Fruit fly (Drosophila melanogaster) whole organism, embryonic: Measurements from ENCODE around the gene Ptp10D.

Experiments used
- Adf1 ChIP-seq: fragments of 200-800 bp; sonication (Bioruptor generic); IDR thresholded peaks from 2 replicates; pipeline ENCODE4 v1.3.6; 2022; ENCODE audit warnings: missing biosample characterization, missing genetic modification characterization
- C15 ChIP-seq: fragments of 200-800 bp; sonication (Bioruptor generic); IDR thresholded peaks from 3 replicates; pipeline ENCODE4 v1.3.6; 2022; ENCODE audit warnings: missing biosample characterization, missing genetic modification characterization
- CG10321 ChIP-seq: fragments of 200-800 bp; sonication (Bioruptor generic); IDR thresholded peaks from 2 replicates; pipeline ENCODE4 v1.3.6; 2022; ENCODE audit warnings: missing biosample characterization, missing genetic modification characterization
- CG11723 ChIP-seq: fragments of 200-800 bp; sonication (Bioruptor generic); optimal IDR thresholded peaks from 2 replicates; lab custom pipeline; 2017; ENCODE audit warnings: missing biosample characterization, mild to moderate bottlenecking, missing genetic modification characterization
- CG12071 ChIP-seq: fragments of 200-800 bp; sonication (Bioruptor generic); optimal IDR thresholded peaks from 3 replicates; lab custom pipeline; 2018; ENCODE audit warnings: missing biosample characterization, mild to moderate bottlenecking, missing genetic modification characterization
- CG1233 ChIP-seq: fragments of 200-800 bp; sonication (Bioruptor generic); optimal IDR thresholded peaks from 4 replicates; lab custom pipeline; 2018; ENCODE audit warnings: missing biosample characterization, mild to moderate bottlenecking, missing genetic modification characterization
- CG13296 ChIP-seq: fragments of 200-800 bp; sonication (Bioruptor generic); optimal IDR thresholded peaks from 3 replicates; lab custom pipeline; 2018; ENCODE audit warnings: missing biosample characterization, mild to moderate bottlenecking, missing genetic modification characterization
- CG2875 ChIP-seq: fragments of 200-800 bp; sonication (Bioruptor generic); optimal IDR thresholded peaks from 2 replicates; lab custom pipeline; 2017; ENCODE audit warnings: missing biosample characterization, mild to moderate bottlenecking, missing genetic modification characterization, missing genetic modification reagents
- CG31365 ChIP-seq: fragments of 200-800 bp; sonication (Bioruptor generic); optimal IDR thresholded peaks from 2 replicates; lab custom pipeline; 2018; ENCODE audit warnings: missing biosample characterization, mild to moderate bottlenecking, missing genetic modification characterization
- CG31441 ChIP-seq: fragments of 200-800 bp; sonication (Bioruptor generic); IDR thresholded peaks from 2 replicates; pipeline ENCODE4 v1.3.6; 2022; ENCODE audit warnings: missing biosample characterization, missing genetic modification characterization
- CG32767 ChIP-seq: fragments of 200-800 bp; sonication (Bioruptor generic); IDR thresholded peaks from 2 replicates; pipeline ENCODE4 v1.3.6; 2022; ENCODE audit warnings: missing biosample characterization, missing genetic modification characterization
- CG33213 ChIP-seq: fragments of 200-800 bp; sonication (Bioruptor generic); optimal IDR thresholded peaks from 3 replicates; lab custom pipeline; 2016; ENCODE audit warnings: missing biosample characterization, missing genetic modification characterization
- CG4854 ChIP-seq: fragments of 200-800 bp; sonication (Bioruptor generic); optimal IDR thresholded peaks from 2 replicates; lab custom pipeline; 2016; ENCODE audit warnings: missing biosample characterization, missing genetic modification characterization, inconsistent platforms
- CG7271 ChIP-seq: fragments of 200-800 bp; sonication (Bioruptor generic); optimal IDR thresholded peaks from 2 replicates; lab custom pipeline; 2018; ENCODE audit warnings: missing biosample characterization, mild to moderate bottlenecking, missing genetic modification characterization, moderate library complexity
- CG7745 ChIP-seq: fragments of 200-800 bp; sonication (Bioruptor generic); optimal IDR thresholded peaks from 2 replicates; lab custom pipeline; 2018; ENCODE audit warnings: missing biosample characterization, mild to moderate bottlenecking, missing genetic modification characterization, moderate library complexity
- CTCF ChIP-seq: fragments of 200-800 bp; sonication (Bioruptor generic); optimal IDR thresholded peaks from 2 replicates; lab custom pipeline; 2017; ENCODE audit warnings: missing biosample characterization, mild to moderate bottlenecking, missing genetic modification characterization, moderate library complexity
- Dfd ChIP-seq, 2 experiments: fragments of >200 bp; optimal IDR thresholded peaks; 2 replicates each; lab custom pipeline; 2017; ENCODE audit warnings: missing biosample characterization in 2 of 2, missing genetic modification characterization in 2 of 2
- Ets65A ChIP-seq: fragments of 200-800 bp; sonication (Bioruptor generic); peaks from one replicate; lab custom pipeline; 2016; ENCODE audit warnings: missing biosample characterization, missing genetic modification characterization
- Hr39 ChIP-seq: fragments of >200 bp; optimal IDR thresholded peaks from 2 replicates; lab custom pipeline; 2017
- Hsf ChIP-seq: fragments of 200-800 bp; sonication (Bioruptor generic); optimal IDR thresholded peaks from 3 replicates; lab custom pipeline; 2016; ENCODE audit warnings: missing biosample characterization, missing genetic modification characterization
- Mad ChIP-seq: fragments of 200-800 bp; sonication (Bioruptor generic); optimal IDR thresholded peaks from 2 replicates; lab custom pipeline; 2016; ENCODE audit warnings: missing biosample characterization, missing genetic modification characterization
- Med ChIP-seq: fragments of 200-800 bp; sonication (Bioruptor generic); peaks from one replicate; lab custom pipeline; 2016; ENCODE audit warnings: missing biosample characterization, missing genetic modification characterization, mild to moderate bottlenecking, inconsistent platforms, moderate library complexity
- NfI ChIP-seq: fragments of 200-800 bp; sonication (Bioruptor generic); optimal IDR thresholded peaks from 3 replicates; lab custom pipeline; 2018; ENCODE audit warnings: missing biosample characterization, mild to moderate bottlenecking, missing genetic modification characterization, moderate library complexity
- Oli ChIP-seq: fragments of 200-800 bp; sonication (Bioruptor generic); optimal IDR thresholded peaks from 2 replicates; lab custom pipeline; 2018; ENCODE audit warnings: missing biosample characterization, mild to moderate bottlenecking, missing genetic modification characterization, moderate library complexity
- Rfx ChIP-seq: fragments of 200-800 bp; sonication (Bioruptor generic); IDR thresholded peaks from 2 replicates; pipeline ENCODE4 v1.3.6; 2022; ENCODE audit warnings: missing biosample characterization, missing genetic modification characterization
- Vsx1 ChIP-seq: fragments of 200-800 bp; sonication (Bioruptor generic); optimal IDR thresholded peaks from 2 replicates; lab custom pipeline; 2017; ENCODE audit warnings: missing biosample characterization, mild to moderate bottlenecking, missing genetic modification characterization, missing genetic modification reagents
- abd-A ChIP-seq: fragments of 200-800 bp; sonication (Bioruptor generic); optimal IDR thresholded peaks from 3 replicates; lab custom pipeline; 2019; ENCODE audit warnings: missing biosample characterization, mild to moderate bottlenecking, missing genetic modification characterization, moderate library complexity
- ac ChIP-seq: fragments of 200-800 bp; sonication (Bioruptor generic); optimal IDR thresholded peaks from 3 replicates; lab custom pipeline; 2017; ENCODE audit warnings: missing biosample characterization, mild to moderate bottlenecking, missing genetic modification characterization
- amos ChIP-seq: fragments of 200-800 bp; sonication (Bioruptor generic); IDR thresholded peaks from 2 replicates; pipeline ENCODE4 v1.3.6; 2022; ENCODE audit warnings: missing biosample characterization, missing genetic modification characterization; ENCODE audit not compliant: partially characterized antibody
- ato ChIP-seq: fragments of 200-800 bp; sonication (Bioruptor generic); IDR thresholded peaks from 2 replicates; pipeline ENCODE4 v1.3.6; 2022; ENCODE audit warnings: missing biosample characterization, missing genetic modification characterization; ENCODE audit not compliant: partially characterized antibody
- bigmax ChIP-seq: fragments of 200-800 bp; sonication (Bioruptor generic); optimal IDR thresholded peaks from 2 replicates; lab custom pipeline; 2018; ENCODE audit warnings: missing biosample characterization, mild to moderate bottlenecking, missing genetic modification characterization
- cg ChIP-seq: fragments of 200-800 bp; sonication (Bioruptor generic); optimal IDR thresholded peaks from 3 replicates; lab custom pipeline; 2019; ENCODE audit warnings: missing biosample characterization, mild to moderate bottlenecking, missing genetic modification characterization, moderate library complexity
- chinmo ChIP-seq: fragments of 200-800 bp; sonication (Bioruptor generic); IDR thresholded peaks from 4 replicates; pipeline ENCODE4 v1.3.6; 2022; ENCODE audit warnings: missing biosample characterization, missing genetic modification characterization; ENCODE audit not compliant: partially characterized antibody
- crol ChIP-seq: fragments of 200-800 bp; sonication (Bioruptor generic); IDR thresholded peaks from 2 replicates; pipeline ENCODE4 v1.3.6; 2022; ENCODE audit warnings: missing biosample characterization, missing genetic modification characterization
- dm ChIP-seq: fragments of 200-800 bp; sonication (Bioruptor generic); optimal IDR thresholded peaks from 3 replicates; lab custom pipeline; 2016; ENCODE audit warnings: missing biosample characterization, missing genetic modification characterization
- ewg ChIP-seq: fragments of 200-800 bp; sonication (Bioruptor generic); optimal IDR thresholded peaks from 3 replicates; lab custom pipeline; 2017; ENCODE audit warnings: mild to moderate bottlenecking, missing biosample characterization, missing genetic modification reagents, missing genetic modification characterization
- exex ChIP-seq: fragments of 200-800 bp; sonication (Bioruptor generic); optimal IDR thresholded peaks from 4 replicates; lab custom pipeline; 2018; ENCODE audit warnings: missing biosample characterization, mild to moderate bottlenecking, missing genetic modification characterization, moderate library complexity
- grn ChIP-seq: fragments of 200-800 bp; sonication (Bioruptor generic); optimal IDR thresholded peaks from 3 replicates; lab custom pipeline; 2017; ENCODE audit warnings: missing biosample characterization, missing genetic modification characterization
- kay ChIP-seq: fragments of 200-800 bp; sonication (Bioruptor generic); optimal IDR thresholded peaks from 2 replicates; lab custom pipeline; 2016; ENCODE audit warnings: missing biosample characterization, missing genetic modification characterization
- luna ChIP-seq: fragments of 200-800 bp; sonication (Bioruptor generic); optimal IDR thresholded peaks from 2 replicates; lab custom pipeline; 2016; ENCODE audit warnings: missing biosample characterization, missing genetic modification characterization
- nerfin-1 ChIP-seq: fragments of 200-800 bp; sonication (Bioruptor generic); optimal IDR thresholded peaks from 3 replicates; lab custom pipeline; 2019; ENCODE audit warnings: missing biosample characterization, mild to moderate bottlenecking, missing genetic modification characterization, moderate library complexity
- onecut ChIP-seq: fragments of 200-800 bp; sonication (Bioruptor generic); IDR thresholded peaks from 2 replicates; pipeline ENCODE4 v1.3.6; 2022; ENCODE audit warnings: missing biosample characterization, missing genetic modification characterization
- phol ChIP-seq: fragments of 200-800 bp; sonication (Bioruptor generic); optimal IDR thresholded peaks from 3 replicates; lab custom pipeline; 2018; ENCODE audit warnings: missing biosample characterization, mild to moderate bottlenecking, missing genetic modification characterization, moderate library complexity
- prd ChIP-seq, 3 experiments: fragments of >200 bp in 2 of 3; fragments of 200-800 bp in 1 of 3; sonication (Bioruptor generic) in 1 of 3; optimal IDR thresholded peaks in 2 of 3; IDR thresholded peaks in 1 of 3; 2 replicates in 2 of 3; 3 replicates in 1 of 3; pipeline versions ENCODE4 v1.3.6 to Lab custom; 2017 to 2022; ENCODE audit warnings: missing biosample characterization in 1 of 3, missing genetic modification characterization in 1 of 3
- row ChIP-seq: fragments of 200-800 bp; sonication (Bioruptor generic); IDR thresholded peaks from 3 replicates; pipeline ENCODE4 v1.3.6; 2022; ENCODE audit warnings: missing biosample characterization, missing genetic modification characterization
- run ChIP-seq: fragments of 200-800 bp; sonication (Bioruptor generic); optimal IDR thresholded peaks from 3 replicates; lab custom pipeline; 2018; ENCODE audit warnings: missing biosample characterization, mild to moderate bottlenecking, missing genetic modification characterization
- scrt ChIP-seq: fragments of 200-800 bp; sonication (Bioruptor generic); optimal IDR thresholded peaks from 2 replicates; lab custom pipeline; 2018; ENCODE audit warnings: missing biosample characterization, mild to moderate bottlenecking, missing genetic modification characterization, moderate library complexity
- sima ChIP-seq: fragments of 200-800 bp; sonication (Bioruptor generic); optimal IDR thresholded peaks from 2 replicates; lab custom pipeline; 2016; ENCODE audit warnings: missing biosample characterization, missing genetic modification characterization
- slbo ChIP-seq: fragments of 200-800 bp; sonication (Bioruptor generic); IDR thresholded peaks from 2 replicates; pipeline ENCODE4 v1.3.6; 2022; ENCODE audit warnings: missing biosample characterization, missing genetic modification characterization
- tio ChIP-seq: fragments of 200-800 bp; sonication (Bioruptor generic); optimal IDR thresholded peaks from 2 replicates; lab custom pipeline; 2017; ENCODE audit warnings: missing biosample characterization, missing genetic modification characterization, inconsistent platforms
- z ChIP-seq: fragments of 200-800 bp; sonication (Bioruptor generic); IDR thresholded peaks from 3 replicates; pipeline ENCODE4 v1.3.6; 2022; ENCODE audit warnings: missing biosample characterization, missing genetic modification characterization

Gene Ptp10D

dm6 chrX:11643227-11643626 lies 21.4 kb downstream of the Ptp10D start:
- TF ChIP-seq Ets65A (peak; percentile 31), CG11723 (GFP tag; lab: Kevin White, UChicago) (no peak), CG7745 (no peak), C15 (GFP tag; lab: Robert Waterston, UW) (no peak), sima (GFP tag; lab: Kevin White, UChicago) (no peak), Adf1 (GFP tag; lab: Robert Waterston, UW) (no peak), CG1233 (GFP tag; lab: Kevin White, UChicago) (no peak), CG12071 (GFP tag; lab: Kevin White, UChicago) (no peak), cg (no peak), CG13296 (GFP tag; lab: Kevin White, UChicago) (no peak), slbo (no peak), Dfd (GFP tag; optimal IDR thresholded peaks at IDR 0.05; lab: Kevin White, UChicago) (no peak), CTCF (GFP tag; lab: Kevin White, UChicago) (peak; percentile 65)

- peak; percentile 85 for TF ChIP-seq abd-A (tag; lab: Kevin White, UChicago)
- no peak for TF ChIP-seq NfI (GFP tag; lab: Kevin White, UChicago)
- no peak for TF ChIP-seq CG2875 (GFP tag; lab: Kevin White, UChicago)
- no peak for TF ChIP-seq crol (GFP tag; lab: Robert Waterston, UW)
- TF ChIP-seq onecut: peak; percentile 93
- TF ChIP-seq scrt (GFP tag; lab: Kevin White, UChicago): peak; percentile 67
- no peak for TF ChIP-seq prd (optimal IDR thresholded peaks at IDR 0.05; lab: Kevin White, UChicago)
- no peak for TF ChIP-seq prd (GFP tag; IDR thresholded peaks at IDR 0.05; lab: Robert Waterston, UW)
- no peak for TF ChIP-seq ac (GFP tag; lab: Kevin White, UChicago)
- peak; percentile 14; the same call in 1 of the 3 replicates for TF ChIP-seq row (GFP tag; lab: Robert Waterston, UW)
- TF ChIP-seq nerfin-1: peak; percentile 31
- TF ChIP-seq Hsf: no peak
- no peak for TF ChIP-seq Rfx (GFP tag; lab: Robert Waterston, UW)
- peak; percentile 73 for TF ChIP-seq CG10321
- TF ChIP-seq CG4854 (GFP tag; lab: Kevin White, UChicago): no peak
- TF ChIP-seq CG31365: no peak
- TF ChIP-seq ato (GFP tag; lab: Robert Waterston, UW): no peak
- no peak for TF ChIP-seq Vsx1 (GFP tag; lab: Kevin White, UChicago)
- no peak for TF ChIP-seq CG7271 (tag; lab: Kevin White, UChicago)
- no peak for TF ChIP-seq kay (GFP tag; lab: Kevin White, UChicago)
- TF ChIP-seq bigmax: no peak
- TF ChIP-seq Oli (tag; lab: Kevin White, UChicago): no peak
- no peak for TF ChIP-seq tio
- no peak for TF ChIP-seq amos (GFP tag; lab: Robert Waterston, UW)
- no peak for TF ChIP-seq CG33213 (GFP tag; lab: Kevin White, UChicago)
- no peak for TF ChIP-seq dm (GFP tag; lab: Kevin White, UChicago)
- no peak for TF ChIP-seq luna (GFP tag; lab: Kevin White, UChicago)
- TF ChIP-seq grn (GFP tag; lab: Kevin White, UChicago): no peak
- TF ChIP-seq exex (tag; lab: Kevin White, UChicago): no peak
- no peak for TF ChIP-seq Hr39 (lab: Kevin White, UChicago)
- no peak for TF ChIP-seq z (GFP tag; lab: Robert Waterston, UW)
- TF ChIP-seq phol (tag; lab: Kevin White, UChicago): no peak
- no peak for TF ChIP-seq run
- TF ChIP-seq CG32767 (GFP tag; lab: Robert Waterston, UW): 0 out of 2 replicates have a peak, but pooled peaks have one; percentile 19
- TF ChIP-seq ewg: peak; percentile 24
- no peak for TF ChIP-seq CG31441 (GFP tag; lab: Robert Waterston, UW)
- peak; percentile 67 for TF ChIP-seq Med (GFP tag; lab: Kevin White, UChicago)
- TF ChIP-seq chinmo (GFP tag; lab: Robert Waterston, UW): 0 out of 4 replicates have a peak, but pooled peaks have one; percentile 27
- TF ChIP-seq Mad (GFP tag; lab: Kevin White, UChicago): no peak
These were observed 22.8 kb downstream of the Ptp10D start for dm6 chrX:11644530-11645080.
